Worm (Caenorhabditis elegans): Measurements from ENCODE around the gene ubxn-3.

ce11 chrII:247736-248135 is 27.3 kb upstream of the ubxn-3 start:
- TF ChIP-seq elt-3 (tag; optimal IDR thresholded peaks at IDR 0.05): no peak
- no peak for TF ChIP-seq sem-2 (GFP tag; optimal IDR thresholded peaks at IDR 0.05)
- no peak for TF ChIP-seq pha-4 (tag; optimal IDR thresholded peaks at IDR 0.05)
- TF ChIP-seq unc-62 (GFP tag; optimal IDR thresholded peaks at IDR 0.05): no peak
- no peak for TF ChIP-seq nhr-12 (tag; optimal IDR thresholded peaks at IDR 0.05)
- TF ChIP-seq elt-1 (tag; optimal IDR thresholded peaks at IDR 0.05; ENCODE audit: borderline replicate concordance, insufficient read depth): no peak
- no peak for TF ChIP-seq drap-1 (GFP tag; optimal IDR thresholded peaks at IDR 0.05)
- TF ChIP-seq mep-1 (tag; optimal IDR thresholded peaks at IDR 0.05): no peak
- no peak for TF ChIP-seq nhr-2 (tag; optimal IDR thresholded peaks at IDR 0.05)
- no peak for TF ChIP-seq unc-39 (tag; optimal IDR thresholded peaks at IDR 0.05)
- TF ChIP-seq nhr-76 (tag; optimal IDR thresholded peaks at IDR 0.05): no peak
- no peak for TF ChIP-seq snpc-4 (tag; optimal IDR thresholded peaks at IDR 0.05)
- TF ChIP-seq mab-5 (tag; optimal IDR thresholded peaks at IDR 0.05): no peak
- TF ChIP-seq ces-1 (GFP tag; optimal IDR thresholded peaks at IDR 0.05): no peak
